Worm (Caenorhabditis elegans) whole organism, L1 larva: ENCODE data around the gene atg-18.
A peak's percentile ranks its signal among the peaks of the same experiment; 100 is the strongest.

Source experiments
- F16B12.6 ChIP-seq: fragments of 150-350 bp; optimal IDR thresholded peaks from 2 replicates; lab custom pipeline; 2014; ENCODE audit warnings: missing biosample characterization, missing genetic modification characterization
- ama-1 ChIP-seq: fragments of 150-350 bp; optimal IDR thresholded peaks from 2 replicates; lab custom pipeline; 2014
- mab-9 ChIP-seq: fragments of 200-800 bp; sonication (Bioruptor generic); IDR thresholded peaks from 2 replicates; pipeline ENCODE4 v1.3.6; 2022; ENCODE audit warnings: missing genetic modification reagents, missing genetic modification characterization, missing compliant biosample characterization
- nhr-237 ChIP-seq: fragments of 150-350 bp; optimal IDR thresholded peaks from 2 replicates; lab custom pipeline; 2014; ENCODE audit warnings: missing biosample characterization, missing genetic modification characterization
- sptf-1 ChIP-seq: fragments of 150-350 bp; optimal IDR thresholded peaks from 2 replicates; lab custom pipeline; 2014; ENCODE audit warnings: missing biosample characterization, missing genetic modification characterization
- swsn-7 ChIP-seq: sonication (generic microtip); optimal IDR thresholded peaks from 2 replicates; lab custom pipeline; 2016; ENCODE audit warnings: missing genetic modification characterization, missing compliant biosample characterization
- tlp-1 ChIP-seq: fragments of 150-350 bp; optimal IDR thresholded peaks from 2 replicates; lab custom pipeline; 2014; ENCODE audit warnings: missing biosample characterization, missing genetic modification characterization
- unc-130 ChIP-seq: fragments of 150-350 bp; optimal IDR thresholded peaks from 2 replicates; lab custom pipeline; 2017; ENCODE audit warnings: missing biosample characterization, missing genetic modification characterization, inconsistent platforms
- ztf-11 ChIP-seq, 2 experiments: sonication (generic microtip); optimal IDR thresholded peaks; 2 replicates each; lab custom pipeline; 2016 to 2017; ENCODE audit warnings: missing genetic modification characterization in 2 of 2, missing biosample characterization in 1 of 2, missing compliant biosample characterization in 1 of 2
- ztf-4 ChIP-seq: fragments of 150-350 bp; optimal IDR thresholded peaks from 2 replicates; lab custom pipeline; 2014; ENCODE audit warnings: missing biosample characterization, missing genetic modification characterization

ce11 chrV:8662056-8663006, 31.2 kb upstream of the atg-18 start:
- TF ChIP-seq ztf-4 (tag; lab: Kevin White, UChicago) = no peak
- TF ChIP-seq swsn-7 (tag; lab: Kevin White, UChicago) = peak; percentile 6
- TF ChIP-seq mab-9 (GFP tag; lab: Robert Waterston, UW) = no peak
- no peak for TF ChIP-seq ztf-11 (tag; optimal IDR thresholded peaks at IDR 0.05; lab: Kevin White, UChicago)
- TF ChIP-seq F16B12.6 (tag; lab: Kevin White, UChicago) = no peak
- TF ChIP-seq unc-130 = no peak
- TF ChIP-seq sptf-1 (tag; lab: Kevin White, UChicago) = no peak
- TF ChIP-seq ama-1 (lab: Kevin White, UChicago) = no peak
- TF ChIP-seq tlp-1 (tag; lab: Kevin White, UChicago) = no peak
- TF ChIP-seq nhr-237 (tag; lab: Kevin White, UChicago) = no peak
